Worm (Caenorhabditis elegans): ENCODE measurements around the gene F38B6.8.

F38B6.8 gene

DNA sequence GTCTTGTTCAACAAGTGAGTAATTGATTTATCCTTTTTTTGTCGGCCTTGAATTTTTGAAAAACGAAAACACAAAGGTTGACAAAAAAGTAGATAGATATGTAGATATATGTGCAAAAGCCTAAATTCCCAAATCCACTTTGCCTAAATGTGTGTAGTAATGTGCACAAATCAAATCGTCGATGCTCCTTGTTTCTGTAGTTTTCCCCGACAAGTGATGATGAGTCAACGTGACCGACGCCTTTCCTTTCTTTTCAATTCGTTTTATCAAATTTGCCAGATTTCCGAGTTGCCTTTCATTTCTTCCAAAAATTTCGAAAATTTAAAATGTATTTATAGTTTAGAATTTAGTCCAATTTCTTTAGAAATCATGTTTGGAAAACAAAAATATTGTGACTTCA, 22.6 kb upstream of the F38B6.8 start:
- no peak for TF ChIP-seq unc-39 (tag; optimal IDR thresholded peaks at IDR 0.05)
- TF ChIP-seq fkh-10 (GFP tag; optimal IDR thresholded peaks at IDR 0.05): peak; percentile 88

DNA sequence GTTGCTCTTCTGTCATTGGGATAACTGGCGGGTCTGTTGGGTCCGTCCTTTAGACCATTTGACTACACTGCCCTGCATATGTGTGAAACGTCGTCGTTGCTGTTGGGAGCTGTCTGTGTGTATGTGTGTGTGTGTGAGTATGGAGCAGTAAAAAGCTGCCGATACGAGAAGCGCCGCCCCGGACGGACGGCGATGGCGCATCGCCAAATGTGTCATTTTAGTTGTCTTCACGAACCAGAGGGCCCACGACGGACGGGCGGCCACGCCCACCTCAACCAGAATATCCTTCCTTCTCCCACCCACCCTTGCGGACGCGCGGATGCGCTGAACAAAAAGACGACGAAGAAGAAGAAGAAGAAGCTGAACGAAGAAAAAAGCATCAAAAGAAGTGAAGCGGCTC, 19.7 kb upstream of the F38B6.8 start, which contains the start of gene acr-2:
Gene acr-2, plus strand, starts transcription at position 301 of the 400 bp plus-strand sequence.
- TF ChIP-seq nhr-76 (tag; optimal IDR thresholded peaks at IDR 0.05) (no peak), nfya-1 (tag; optimal IDR thresholded peaks at IDR 0.05; ENCODE audit: insufficient read depth) (peak; percentile 27)

- TF ChIP-seq fkh-10 (GFP tag; optimal IDR thresholded peaks at IDR 0.05) (no peak), egl-27 (tag; optimal IDR thresholded peaks at IDR 0.05) (no peak), egl-5 (tag; optimal IDR thresholded peaks at IDR 0.05) (no peak), eor-1 (tag; optimal IDR thresholded peaks at IDR 0.05) (no peak), snpc-4 (tag; optimal IDR thresholded peaks at IDR 0.05) (no peak), nhr-67 (tag; optimal IDR thresholded peaks at IDR 0.05) (no peak), ceh-16 (tag; optimal IDR thresholded peaks at IDR 0.05) (no peak), jun-1 (tag; optimal IDR thresholded peaks at IDR 0.05) (no peak), elt-3 (tag; optimal IDR thresholded peaks at IDR 0.05) (no peak), pha-4 (tag; optimal IDR thresholded peaks at IDR 0.05) (no peak), lin-15B (tag; optimal IDR thresholded peaks at IDR 0.05) (no peak), ZK546.5 (tag; optimal IDR thresholded peaks at IDR 0.05) (no peak), zag-1 (tag; optimal IDR thresholded peaks at IDR 0.05) (no peak), nhr-25 (tag; optimal IDR thresholded peaks at IDR 0.05) (no peak), sea-2 (GFP tag; optimal IDR thresholded peaks at IDR 0.05) (no peak), nhr-11 (tag; optimal IDR thresholded peaks at IDR 0.05) (no peak), ceh-82 (tag; optimal IDR thresholded peaks at IDR 0.05) (no peak), pqm-1 (tag; optimal IDR thresholded peaks at IDR 0.05) (no peak)
Observed at ce11 chrX:6698267-6698666, 15.7 kb upstream of the F38B6.8 start, which contains the start of the genes F38B6.7 and F38B6.2. TSS of gene F38B6.7 (minus strand) at chrX:6698367. TSS of gene F38B6.2 (plus strand) at chrX:6698533.

- TF ChIP-seq elt-2 (tag; optimal IDR thresholded peaks at IDR 0.05) (no peak), fkh-10 (GFP tag; optimal IDR thresholded peaks at IDR 0.05) (no peak), fos-1 (tag; optimal IDR thresholded peaks at IDR 0.05) (no peak), ceh-9 (tag; optimal IDR thresholded peaks at IDR 0.05) (no peak), egl-5 (tag; optimal IDR thresholded peaks at IDR 0.05) (no peak), nhr-67 (tag; optimal IDR thresholded peaks at IDR 0.05) (no peak), aly-2 (tag; optimal IDR thresholded peaks at IDR 0.05) (no peak), nhr-23 (tag; optimal IDR thresholded peaks at IDR 0.05) (no peak), nfya-1 (tag; optimal IDR thresholded peaks at IDR 0.05; ENCODE audit: insufficient read depth) (no peak), ama-1 (optimal IDR thresholded peaks at IDR 0.05) (no peak), ztf-4 (tag; optimal IDR thresholded peaks at IDR 0.05) (no peak), tbx-2 (tag; optimal IDR thresholded peaks at IDR 0.05) (no peak), nhr-25 (tag; optimal IDR thresholded peaks at IDR 0.05) (no peak), unc-62 (GFP tag; optimal IDR thresholded peaks at IDR 0.05) (no peak), nhr-43 (tag; optimal IDR thresholded peaks at IDR 0.05; ENCODE audit: poor library complexity, severe bottlenecking) (no peak)
Observed at ce11 chrX:6693331-6693730, 10.7 kb upstream of the F38B6.8 start, which contains the start of gene F38B6.3. TSS of gene F38B6.3 (plus strand) at chrX:6693631.

DNA sequence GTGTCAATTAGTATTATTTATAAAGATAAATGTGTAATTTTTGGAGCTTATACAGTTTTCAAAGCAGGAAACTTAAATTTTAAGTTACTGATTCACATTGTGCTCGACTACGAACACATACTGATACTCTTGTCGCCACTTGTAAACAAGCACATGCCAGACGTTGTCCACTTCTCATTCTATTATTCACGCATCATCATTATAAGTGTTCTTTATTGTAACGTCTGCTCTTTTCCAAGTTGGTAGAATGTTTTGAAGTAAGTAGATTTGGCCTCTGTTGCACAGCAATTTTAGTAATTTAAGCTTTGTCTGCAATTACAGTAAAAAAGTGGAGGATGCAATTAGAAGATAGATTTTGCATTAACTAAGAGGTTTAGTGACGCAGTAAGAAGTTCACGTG, 10.3 kb upstream of the F38B6.8 start:
- TF ChIP-seq egl-27 (tag; optimal IDR thresholded peaks at IDR 0.05) (no peak), nhr-28 (tag; optimal IDR thresholded peaks at IDR 0.05) (no peak), tbx-2 (tag; optimal IDR thresholded peaks at IDR 0.05) (no peak), fkh-10 (GFP tag; optimal IDR thresholded peaks at IDR 0.05) (no peak), mml-1 (tag; optimal IDR thresholded peaks at IDR 0.05) (no peak), daf-12 (tag; optimal IDR thresholded peaks at IDR 0.05) (no peak), ceh-16 (tag; optimal IDR thresholded peaks at IDR 0.05) (no peak), mdl-1 (tag; optimal IDR thresholded peaks at IDR 0.05) (no peak), ceh-82 (tag; optimal IDR thresholded peaks at IDR 0.05) (no peak), zag-1 (tag; optimal IDR thresholded peaks at IDR 0.05) (no peak), sea-2 (GFP tag; optimal IDR thresholded peaks at IDR 0.05) (no peak)

All from whole organism, L3 larva.